Worm (Caenorhabditis elegans) whole organism, young adult: ENCODE measurements around the gene nlp-52.

Experiments
- B0336.3 ChIP-seq: fragments of 200-800 bp; sonication (Bioruptor generic); IDR thresholded peaks from 2 replicates; pipeline ENCODE4 v1.3.6; 2022; ENCODE audit warnings: missing genetic modification characterization, missing compliant biosample characterization
- C17E4.6 ChIP-seq: fragments of 200-800 bp; sonication (Bioruptor generic); IDR thresholded peaks from 2 replicates; pipeline ENCODE4 v1.3.6; 2022; ENCODE audit warnings: missing genetic modification reagents, missing genetic modification characterization, missing compliant biosample characterization
- F10E7.11 ChIP-seq: sonication (generic microtip); optimal IDR thresholded peaks from 2 replicates; lab custom pipeline; 2017; ENCODE audit warnings: mild to moderate bottlenecking, missing genetic modification characterization, moderate library complexity, missing compliant biosample characterization
- F22D6.2 ChIP-seq: sonication (generic microtip); optimal IDR thresholded peaks from 2 replicates; lab custom pipeline; 2016; ENCODE audit warnings: mild to moderate bottlenecking, missing genetic modification characterization, missing compliant biosample characterization
- F23B12.7 ChIP-seq: sonication (generic microtip); optimal IDR thresholded peaks from 2 replicates; lab custom pipeline; 2017; ENCODE audit warnings: missing genetic modification characterization, mild to moderate bottlenecking, missing compliant biosample characterization, antibody characterized with exemption, moderate library complexity; ENCODE audit not compliant: insufficient read depth
- F33H1.4 ChIP-seq: fragments of 200-800 bp; sonication (Bioruptor generic); IDR thresholded peaks from 2 replicates; pipeline ENCODE4 v1.3.6; 2022; ENCODE audit warnings: missing genetic modification reagents, missing genetic modification characterization, missing compliant biosample characterization
- F39B2.1 ChIP-seq: fragments of 200-800 bp; sonication (Bioruptor generic); IDR thresholded peaks from 2 replicates; pipeline ENCODE4 v1.3.6; 2022; ENCODE audit warnings: missing genetic modification reagents, missing genetic modification characterization, missing compliant biosample characterization
- F49E8.2 ChIP-seq: sonication (generic microtip); optimal IDR thresholded peaks from 3 replicates; lab custom pipeline; 2017; ENCODE audit warnings: missing genetic modification characterization, mild to moderate bottlenecking, missing compliant biosample characterization, antibody characterized with exemption, moderate library complexity; ENCODE audit not compliant: insufficient read depth
- F55B11.4 ChIP-seq: sonication (generic microtip); optimal IDR thresholded peaks from 2 replicates; lab custom pipeline; 2016; ENCODE audit warnings: missing compliant biosample characterization, missing genetic modification characterization, borderline replicate concordance; ENCODE audit not compliant: insufficient read depth
- F57A8.1 ChIP-seq: fragments of 200-800 bp; sonication (Bioruptor generic); optimal IDR thresholded peaks from 2 replicates; lab custom pipeline; 2018; ENCODE audit warnings: mild to moderate bottlenecking, missing genetic modification characterization, moderate library complexity, missing compliant biosample characterization
- K12H6.12 ChIP-seq: fragments of 200-800 bp; sonication (Bioruptor generic); optimal IDR thresholded peaks from 2 replicates; lab custom pipeline; 2018; ENCODE audit warnings: mild to moderate bottlenecking, missing genetic modification characterization, missing compliant biosample characterization
- T26A5.8 ChIP-seq: sonication (generic microtip); optimal IDR thresholded peaks from 2 replicates; lab custom pipeline; 2016; ENCODE audit warnings: missing genetic modification characterization, missing compliant biosample characterization
- Y67H2A.10 ChIP-seq: fragments of 200-800 bp; sonication (Bioruptor generic); conservative IDR thresholded peaks from 2 replicates; pipeline ENCODE4 v1.3.6; 2022; ENCODE audit warnings: missing genetic modification reagents, missing genetic modification characterization, missing compliant biosample characterization
- Y79H2A.3 ChIP-seq: fragments of 200-800 bp; sonication (Bioruptor generic); conservative IDR thresholded peaks from 2 replicates; pipeline ENCODE4 v1.3.6; 2022; ENCODE audit warnings: missing genetic modification reagents, missing genetic modification characterization, missing compliant biosample characterization
- ZK185.1 ChIP-seq: sonication (generic microtip); optimal IDR thresholded peaks from 2 replicates; lab custom pipeline; 2016; ENCODE audit warnings: mild to moderate bottlenecking, missing genetic modification characterization, missing compliant biosample characterization; ENCODE audit not compliant: poor library complexity, severe bottlenecking
- athp-1 ChIP-seq: sonication (generic microtip); optimal IDR thresholded peaks from 2 replicates; lab custom pipeline; 2017; ENCODE audit warnings: mild to moderate bottlenecking, missing genetic modification characterization, missing compliant biosample characterization
- attf-5 ChIP-seq: fragments of 200-800 bp; sonication (Bioruptor generic); optimal IDR thresholded peaks from 2 replicates; lab custom pipeline; 2018; ENCODE audit warnings: mild to moderate bottlenecking, missing genetic modification characterization, missing compliant biosample characterization
- ccch-3 ChIP-seq: fragments of 200-800 bp; sonication (Bioruptor generic); optimal IDR thresholded peaks from 2 replicates; lab custom pipeline; 2018; ENCODE audit warnings: mild to moderate bottlenecking, missing genetic modification characterization, missing compliant biosample characterization
- ceh-40 ChIP-seq: fragments of 200-800 bp; sonication (Bioruptor generic); IDR thresholded peaks from 2 replicates; pipeline ENCODE4 v1.3.6; 2022; ENCODE audit warnings: missing genetic modification characterization, missing compliant biosample characterization
- ceh-58 ChIP-seq: fragments of 200-800 bp; sonication (Bioruptor generic); IDR thresholded peaks from 2 replicates; pipeline ENCODE4 v1.3.6; 2022; ENCODE audit warnings: missing genetic modification characterization, missing compliant biosample characterization
- dox-1 ChIP-seq: fragments of 200-800 bp; sonication (Bioruptor generic); IDR thresholded peaks from 2 replicates; pipeline ENCODE4 v1.3.6; 2022; ENCODE audit warnings: missing genetic modification reagents, missing genetic modification characterization, missing compliant biosample characterization
- dpl-1 ChIP-seq: fragments of 150-350 bp; optimal IDR thresholded peaks from 2 replicates; lab custom pipeline; 2014; ENCODE audit warnings: missing biosample characterization, missing genetic modification reagents, missing genetic modification characterization
- ekl-4 ChIP-seq: fragments of 200-800 bp; sonication (Bioruptor generic); IDR thresholded peaks from 2 replicates; pipeline ENCODE4 v1.3.6; 2022; ENCODE audit warnings: missing genetic modification reagents, missing genetic modification characterization, missing compliant biosample characterization
- gei-17 ChIP-seq: fragments of 200-800 bp; sonication (Bioruptor generic); optimal IDR thresholded peaks from 2 replicates; lab custom pipeline; 2018; ENCODE audit warnings: mild to moderate bottlenecking, missing genetic modification characterization, missing compliant biosample characterization
- him-1 ChIP-seq: sonication (generic microtip); optimal IDR thresholded peaks from 2 replicates; lab custom pipeline; 2016; ENCODE audit warnings: missing genotype, missing genetic modification reagents, missing genetic modification characterization, missing compliant biosample characterization
- hmg-1.2 ChIP-seq: fragments of 200-800 bp; sonication (Bioruptor generic); IDR thresholded peaks from 2 replicates; pipeline ENCODE4 v1.3.6; 2022; ENCODE audit warnings: missing genetic modification reagents, missing genetic modification characterization, missing compliant biosample characterization
- hmg-20 ChIP-seq: fragments of 200-800 bp; sonication (Bioruptor generic); IDR thresholded peaks from 2 replicates; pipeline ENCODE4 v1.3.6; 2022; ENCODE audit warnings: missing genetic modification reagents, missing genetic modification characterization, missing compliant biosample characterization
- hrde-1 ChIP-seq: sonication (generic microtip); optimal IDR thresholded peaks from 2 replicates; lab custom pipeline; 2016; ENCODE audit warnings: missing genetic modification characterization, mild to moderate bottlenecking, missing compliant biosample characterization, moderate library complexity, missing genotype, missing genetic modification reagents, borderline replicate concordance
- lin-26 ChIP-seq: fragments of 200-800 bp; sonication (Bioruptor generic); IDR thresholded peaks from 2 replicates; pipeline ENCODE4 v1.3.6; 2022; ENCODE audit warnings: missing genetic modification reagents, missing genetic modification characterization, missing compliant biosample characterization
- lin-40 ChIP-seq: sonication (generic microtip); optimal IDR thresholded peaks from 2 replicates; lab custom pipeline; 2016; ENCODE audit warnings: missing genetic modification characterization, mild to moderate bottlenecking, missing compliant biosample characterization, missing genotype, missing genetic modification reagents
- lin-54 ChIP-seq: fragments of 200-800 bp; sonication (Bioruptor generic); optimal IDR thresholded peaks from 2 replicates; lab custom pipeline; 2018; ENCODE audit warnings: mild to moderate bottlenecking, missing genetic modification characterization, missing compliant biosample characterization
- lsl-1 ChIP-seq: fragments of 200-800 bp; sonication (Bioruptor generic); optimal IDR thresholded peaks from 2 replicates; lab custom pipeline; 2018; ENCODE audit warnings: mild to moderate bottlenecking, missing genetic modification characterization, moderate library complexity, missing compliant biosample characterization
- lsy-27 ChIP-seq: sonication (generic microtip); optimal IDR thresholded peaks from 2 replicates; lab custom pipeline; 2017; ENCODE audit warnings: missing genetic modification characterization, mild to moderate bottlenecking, missing compliant biosample characterization, antibody characterized with exemption, missing genotype, borderline replicate concordance; ENCODE audit not compliant: insufficient read depth
- madf-6 ChIP-seq: fragments of 200-800 bp; sonication (Bioruptor generic); IDR thresholded peaks from 2 replicates; pipeline ENCODE4 v1.3.6; 2022; ENCODE audit warnings: missing genetic modification reagents, missing genetic modification characterization, missing compliant biosample characterization
- madf-8 ChIP-seq: fragments of 200-800 bp; sonication (Bioruptor generic); conservative IDR thresholded peaks from 2 replicates; pipeline ENCODE4 v1.3.6; 2022; ENCODE audit warnings: missing genetic modification reagents, missing genetic modification characterization, missing compliant biosample characterization
- mcd-1 ChIP-seq: fragments of 200-800 bp; sonication (Bioruptor generic); IDR thresholded peaks from 2 replicates; pipeline ENCODE4 v1.3.6; 2022; ENCODE audit warnings: missing genetic modification reagents, missing genetic modification characterization, missing compliant biosample characterization
- mes-4 ChIP-seq: sonication (generic microtip); optimal IDR thresholded peaks from 2 replicates; lab custom pipeline; 2016; ENCODE audit warnings: missing genotype, missing genetic modification characterization, missing compliant biosample characterization
- mxl-1 ChIP-seq: sonication (generic microtip); optimal IDR thresholded peaks from 2 replicates; lab custom pipeline; 2016; ENCODE audit warnings: missing genetic modification characterization, missing compliant biosample characterization
- nfya-2 ChIP-seq: fragments of 200-800 bp; sonication (Bioruptor generic); IDR thresholded peaks from 2 replicates; pipeline ENCODE4 v1.3.6; 2022; ENCODE audit warnings: missing genetic modification reagents, missing genetic modification characterization, missing compliant biosample characterization
- nhr-27 ChIP-seq: fragments of 200-800 bp; sonication (Bioruptor generic); optimal IDR thresholded peaks from 2 replicates; lab custom pipeline; 2018; ENCODE audit warnings: mild to moderate bottlenecking, missing genetic modification characterization, moderate library complexity, missing compliant biosample characterization
- pha-4 ChIP-seq: fragments of 150-350 bp; sonication (generic microtip); optimal IDR thresholded peaks from 2 replicates; lab custom pipeline; 2014; ENCODE audit warnings: missing biosample characterization, missing genetic modification reagents, missing genetic modification characterization
- sdz-38 ChIP-seq: sonication (generic microtip); optimal IDR thresholded peaks from 2 replicates; lab custom pipeline; 2016; ENCODE audit warnings: missing genotype, missing genetic modification characterization, missing compliant biosample characterization
- somi-1 ChIP-seq: fragments of 200-800 bp; sonication (Bioruptor generic); optimal IDR thresholded peaks from 2 replicates; lab custom pipeline; 2018; ENCODE audit warnings: mild to moderate bottlenecking, missing genetic modification characterization, missing compliant biosample characterization
- sptf-2 ChIP-seq: fragments of 200-800 bp; sonication (Bioruptor generic); optimal IDR thresholded peaks from 2 replicates; lab custom pipeline; 2018; ENCODE audit warnings: mild to moderate bottlenecking, missing genetic modification characterization, missing compliant biosample characterization
- ztf-18 ChIP-seq: sonication (generic microtip); optimal IDR thresholded peaks from 2 replicates; lab custom pipeline; 2016; ENCODE audit warnings: missing genotype, mild to moderate bottlenecking, missing genetic modification characterization, missing compliant biosample characterization

Gene nlp-52

DNA sequence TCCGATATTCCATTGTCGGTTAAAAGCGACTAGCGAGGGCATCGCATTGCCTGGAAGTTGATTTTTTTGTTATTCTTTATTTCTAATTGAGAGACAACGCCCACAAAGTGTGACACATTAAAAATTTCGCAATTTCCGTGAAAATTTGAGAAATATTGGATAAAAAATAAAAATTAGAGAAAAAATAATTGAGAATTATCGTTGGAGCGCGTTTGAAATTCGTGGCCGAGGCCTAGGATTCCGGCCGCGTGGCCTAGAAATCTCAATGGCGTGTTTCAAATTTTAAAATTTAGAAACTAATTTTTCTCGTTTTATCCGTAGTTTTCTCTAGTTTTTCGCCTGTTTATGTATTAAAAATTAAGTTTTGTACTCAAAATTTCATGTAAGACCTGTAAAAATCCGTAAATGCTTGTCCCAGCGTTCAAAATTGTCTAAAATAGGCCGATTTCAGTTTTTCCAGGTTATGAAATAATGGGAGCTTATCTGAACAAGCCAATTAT, 21.7 kb downstream of the nlp-52 start, which contains the start of the genes dagl-2 and ppm-1.G (continued):
- TF ChIP-seq ceh-58 (GFP tag; lab: Robert Waterston, UW), result no peak
- TF ChIP-seq lin-40, result peak; percentile 52
- no peak for TF ChIP-seq Y79H2A.3
- no peak for TF ChIP-seq hmg-20
- TF ChIP-seq F57A8.1, result no peak
- TF ChIP-seq lsy-27, result no peak
- no peak for TF ChIP-seq mes-4 (tag; lab: Kevin White, UChicago)
- no peak for TF ChIP-seq sdz-38 (tag; lab: Kevin White, UChicago)
- TF ChIP-seq ceh-40 (GFP tag; lab: Robert Waterston, UW), result no peak
- TF ChIP-seq C17E4.6 (GFP tag; lab: Robert Waterston, UW), result no peak
- TF ChIP-seq K12H6.12 (tag; lab: Kevin White, UChicago), result peak; percentile 30
- TF ChIP-seq lin-54, result peak; percentile 53
- TF ChIP-seq dpl-1 (GFP tag; lab: Kevin White, UChicago), result no peak
- no peak for TF ChIP-seq athp-1 (tag; lab: Kevin White, UChicago)
- no peak for TF ChIP-seq F39B2.1 (GFP tag; lab: Robert Waterston, UW)
- TF ChIP-seq nhr-27 (tag; lab: Kevin White, UChicago), result no peak
- no peak for TF ChIP-seq B0336.3 (GFP tag; lab: Robert Waterston, UW)
- TF ChIP-seq madf-6 (GFP tag; lab: Robert Waterston, UW), result peak; percentile 51; the same call in 1 of the 2 replicates
- no peak for TF ChIP-seq sptf-2 (GFP tag; lab: Kevin White, UChicago)
- TF ChIP-seq mcd-1 (GFP tag; lab: Robert Waterston, UW), result peak; percentile 91
- TF ChIP-seq hmg-1.2 (GFP tag; lab: Robert Waterston, UW), result peak; percentile 20; the same call in 1 of the 2 replicates
- TF ChIP-seq F10E7.11 (tag; lab: Kevin White, UChicago), result no peak
- no peak for TF ChIP-seq ccch-3 (GFP tag; lab: Kevin White, UChicago)
- peak; percentile 47; the same call in 1 of the 2 replicates for TF ChIP-seq F33H1.4 (GFP tag; lab: Robert Waterston, UW)
- TF ChIP-seq F22D6.2 (tag; lab: Kevin White, UChicago), result no peak
- no peak for TF ChIP-seq T26A5.8 (tag; lab: Kevin White, UChicago)
- TF ChIP-seq mxl-1 (tag; lab: Kevin White, UChicago), result no peak
- TF ChIP-seq hrde-1 (tag; lab: Kevin White, UChicago), result no peak
- no peak for TF ChIP-seq F55B11.4
- peak; percentile 47; the same call in 1 of the 2 replicates for TF ChIP-seq Y67H2A.10 (GFP tag; lab: Robert Waterston, UW)
- TF ChIP-seq pha-4 (tag; lab: Kevin White, UChicago), result no peak
- TF ChIP-seq gei-17 (GFP tag; lab: Kevin White, UChicago), result no peak
- TF ChIP-seq lin-26 (GFP tag; lab: Robert Waterston, UW), result no peak
- no peak for TF ChIP-seq nfya-2 (GFP tag; lab: Robert Waterston, UW)
- peak; percentile 63 for TF ChIP-seq F23B12.7 (tag; lab: Kevin White, UChicago)

DNA sequence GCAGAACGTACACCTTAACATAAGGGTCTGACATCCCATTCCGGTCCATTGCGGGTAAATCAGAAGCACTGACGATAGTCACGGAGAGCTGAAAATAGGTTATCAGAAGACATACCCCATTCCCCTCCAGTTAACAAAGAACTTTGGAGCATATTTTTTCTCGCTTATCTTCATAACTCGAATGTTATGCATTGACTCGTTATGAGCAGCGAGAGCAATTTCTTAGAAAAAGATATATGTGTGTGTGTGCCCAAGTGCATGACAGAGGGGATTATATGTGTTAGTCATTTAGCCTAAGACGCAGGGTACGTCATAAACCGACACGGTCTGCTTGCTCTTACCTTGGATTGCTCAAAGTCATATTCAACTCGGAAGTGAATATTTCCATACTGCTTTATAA, 28.0 kb downstream of the nlp-52 start:
- TF ChIP-seq F39B2.1 (GFP tag; lab: Robert Waterston, UW) (0 out of 2 replicates have a peak, but pooled peaks have one; percentile 38), B0336.3 (GFP tag; lab: Robert Waterston, UW) (no peak), ztf-18 (no peak), F22D6.2 (tag; lab: Kevin White, UChicago) (no peak)

DNA sequence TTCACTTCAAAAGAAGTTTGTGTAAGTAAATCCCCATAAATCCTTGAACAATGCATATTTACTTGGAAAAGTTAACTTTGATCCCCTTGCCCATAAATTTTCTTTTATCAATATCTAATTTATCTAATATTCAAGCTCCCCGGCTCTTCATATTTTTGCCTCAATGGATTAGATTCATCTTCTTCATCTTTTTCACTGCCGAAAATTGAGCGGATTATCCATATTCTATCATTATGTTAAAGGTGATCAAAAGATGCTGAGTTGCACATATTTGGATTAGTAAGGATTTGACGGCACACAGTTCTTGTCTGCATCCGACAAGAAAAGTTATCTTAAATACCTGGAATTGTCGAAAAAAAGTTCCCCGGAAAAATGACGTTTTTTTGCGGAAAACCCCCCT, 29.0 kb downstream of the nlp-52 start:
- no peak for TF ChIP-seq him-1 (tag; lab: Kevin White, UChicago)
- TF ChIP-seq attf-5, result no peak
- TF ChIP-seq pha-4 (tag; lab: Kevin White, UChicago), result no peak
- TF ChIP-seq madf-8, result no peak
- TF ChIP-seq C17E4.6 (GFP tag; lab: Robert Waterston, UW), result no peak
- no peak for TF ChIP-seq dox-1 (GFP tag; lab: Robert Waterston, UW)
- no peak for TF ChIP-seq ekl-4
- no peak for TF ChIP-seq lsy-27
- TF ChIP-seq hrde-1 (tag; lab: Kevin White, UChicago), result no peak
- TF ChIP-seq F49E8.2 (tag; lab: Kevin White, UChicago), result no peak
- TF ChIP-seq somi-1 (GFP tag; lab: Kevin White, UChicago), result no peak
- no peak for TF ChIP-seq gei-17 (GFP tag; lab: Kevin White, UChicago)
- no peak for TF ChIP-seq lsl-1 (GFP tag; lab: Kevin White, UChicago)
- no peak for TF ChIP-seq ZK185.1
- TF ChIP-seq, all 124 proteins: peak for 0
